Fruit fly (Drosophila melanogaster) whole organism, embryonic: ENCODE results near the gene CG4991.
A peak's percentile ranks its signal among the peaks of the same experiment; 100 is the strongest.

Experiments used
- Bdp1 ChIP-seq: fragments of 200-800 bp; sonication (Bioruptor generic); optimal IDR thresholded peaks from 3 replicates; lab custom pipeline; 2016; ENCODE audit warnings: missing biosample characterization, missing genetic modification characterization
- Bgb ChIP-seq: fragments of 200-800 bp; sonication (Bioruptor generic); IDR thresholded peaks from 2 replicates; pipeline ENCODE4 v1.3.6; 2022; ENCODE audit warnings: missing biosample characterization, missing genetic modification characterization; ENCODE audit not compliant: partially characterized antibody
- BtbVII ChIP-seq: fragments of 200-800 bp; sonication (Bioruptor generic); optimal IDR thresholded peaks from 3 replicates; lab custom pipeline; 2017; ENCODE audit warnings: missing biosample characterization, mild to moderate bottlenecking, missing genetic modification characterization
- CG11504 ChIP-seq: fragments of 200-800 bp; sonication (Bioruptor generic); optimal IDR thresholded peaks from 3 replicates; lab custom pipeline; 2019; ENCODE audit warnings: missing biosample characterization, mild to moderate bottlenecking, missing genetic modification characterization, moderate library complexity
- CG12155 ChIP-seq: fragments of 200-800 bp; sonication (Bioruptor generic); optimal IDR thresholded peaks from 3 replicates; lab custom pipeline; 2016; ENCODE audit warnings: missing biosample characterization, missing genetic modification characterization
- CG12769 ChIP-seq: fragments of 200-800 bp; sonication (Bioruptor generic); optimal IDR thresholded peaks from 2 replicates; lab custom pipeline; 2019; ENCODE audit warnings: missing biosample characterization, mild to moderate bottlenecking, missing genetic modification characterization, moderate library complexity
- CG13894 ChIP-seq: fragments of 200-800 bp; sonication (Bioruptor generic); optimal IDR thresholded peaks from 3 replicates; lab custom pipeline; 2018; ENCODE audit warnings: missing biosample characterization, mild to moderate bottlenecking, missing genetic modification characterization, moderate library complexity
- CG1603 ChIP-seq: fragments of 200-800 bp; sonication (Bioruptor generic); optimal IDR thresholded peaks from 2 replicates; lab custom pipeline; 2019; ENCODE audit warnings: missing biosample characterization, mild to moderate bottlenecking, missing genetic modification characterization, moderate library complexity
- CG16815 ChIP-seq: fragments of 200-800 bp; sonication (Bioruptor generic); optimal IDR thresholded peaks from 3 replicates; lab custom pipeline; 2017; ENCODE audit warnings: missing biosample characterization, mild to moderate bottlenecking, missing genetic modification characterization
- CG17568 ChIP-seq: fragments of 200-800 bp; sonication (Bioruptor generic); optimal IDR thresholded peaks from 2 replicates; lab custom pipeline; 2018; ENCODE audit warnings: missing biosample characterization, mild to moderate bottlenecking, missing genetic modification characterization, moderate library complexity
- CG18619 ChIP-seq: fragments of 200-800 bp; sonication (Bioruptor generic); optimal IDR thresholded peaks from 3 replicates; lab custom pipeline; 2017; ENCODE audit warnings: missing biosample characterization, mild to moderate bottlenecking, missing genetic modification characterization
- CG31365 ChIP-seq: fragments of 200-800 bp; sonication (Bioruptor generic); optimal IDR thresholded peaks from 2 replicates; lab custom pipeline; 2018; ENCODE audit warnings: missing biosample characterization, mild to moderate bottlenecking, missing genetic modification characterization
- CG3163 ChIP-seq: fragments of 200-800 bp; sonication (Bioruptor generic); optimal IDR thresholded peaks from 3 replicates; lab custom pipeline; 2016; ENCODE audit warnings: missing biosample characterization, missing genetic modification characterization
- CG6654 ChIP-seq: fragments of 200-800 bp; sonication (Bioruptor generic); optimal IDR thresholded peaks from 2 replicates; lab custom pipeline; 2017; ENCODE audit warnings: missing biosample characterization, mild to moderate bottlenecking, missing genetic modification characterization
- CG6791 ChIP-seq: fragments of 200-800 bp; sonication (Bioruptor generic); IDR thresholded peaks from 3 replicates; pipeline ENCODE4 v1.3.6; 2022; ENCODE audit warnings: missing biosample characterization, missing genetic modification characterization; ENCODE audit not compliant: partially characterized antibody
- CG7372 ChIP-seq: fragments of 200-800 bp; sonication (Bioruptor generic); IDR thresholded peaks from 2 replicates; pipeline ENCODE4 v1.3.6; 2022; ENCODE audit warnings: missing biosample characterization, missing genetic modification characterization
- Dek ChIP-seq: fragments of 200-800 bp; sonication (Bioruptor generic); optimal IDR thresholded peaks from 3 replicates; lab custom pipeline; 2019; ENCODE audit warnings: missing biosample characterization, mild to moderate bottlenecking, missing genetic modification characterization, moderate library complexity
- Dfd ChIP-seq, 2 experiments: fragments of >200 bp; optimal IDR thresholded peaks; 2 replicates each; lab custom pipeline; 2017; ENCODE audit warnings: missing biosample characterization in 2 of 2, missing genetic modification characterization in 2 of 2
- Fer1 ChIP-seq: fragments of 200-800 bp; sonication (Bioruptor generic); optimal IDR thresholded peaks from 2 replicates; lab custom pipeline; 2017; ENCODE audit warnings: missing biosample characterization, mild to moderate bottlenecking, missing genetic modification characterization
- Gug ChIP-seq: fragments of 200-800 bp; sonication (Bioruptor generic); IDR thresholded peaks from 4 replicates; pipeline ENCODE4 v1.3.6; 2022; ENCODE audit warnings: missing biosample characterization, missing genetic modification characterization
- Hr3 ChIP-seq: fragments of 200-800 bp; sonication (Bioruptor generic); optimal IDR thresholded peaks from 3 replicates; lab custom pipeline; 2016; ENCODE audit warnings: missing biosample characterization, missing genetic modification characterization
- Jarid2 ChIP-seq: fragments of 200-800 bp; sonication (Bioruptor generic); optimal IDR thresholded peaks from 3 replicates; lab custom pipeline; 2017; ENCODE audit warnings: mild to moderate bottlenecking, missing biosample characterization, missing genetic modification reagents, missing genetic modification characterization
- MESR4 ChIP-seq: fragments of 200-800 bp; sonication (Bioruptor generic); optimal IDR thresholded peaks from 2 replicates; lab custom pipeline; 2018; ENCODE audit warnings: missing biosample characterization, mild to moderate bottlenecking, missing genetic modification characterization, moderate library complexity
- Meics ChIP-seq: fragments of 200-800 bp; sonication (Bioruptor generic); optimal IDR thresholded peaks from 2 replicates; lab custom pipeline; 2017; ENCODE audit warnings: missing biosample characterization, mild to moderate bottlenecking, missing genetic modification characterization
- Nf-YA ChIP-seq: fragments of 200-800 bp; sonication (Bioruptor generic); IDR thresholded peaks from 2 replicates; pipeline ENCODE4 v1.3.6; 2022; ENCODE audit warnings: missing biosample characterization, missing genetic modification characterization
- Rx ChIP-seq: fragments of 200-800 bp; sonication (Bioruptor generic); IDR thresholded peaks from 2 replicates; pipeline ENCODE4 v1.3.6; 2022; ENCODE audit warnings: missing biosample characterization, missing genetic modification characterization
- Spps ChIP-seq: fragments of 200-800 bp; sonication (Bioruptor generic); optimal IDR thresholded peaks from 2 replicates; lab custom pipeline; 2018; ENCODE audit warnings: missing biosample characterization, mild to moderate bottlenecking, missing genetic modification characterization
- Sry-β ChIP-seq: fragments of 200-800 bp; sonication (Bioruptor generic); optimal IDR thresholded peaks from 2 replicates; lab custom pipeline; 2018; ENCODE audit warnings: missing biosample characterization, mild to moderate bottlenecking, missing genetic modification characterization, moderate library complexity
- YL-1 ChIP-seq: fragments of 200-800 bp; sonication (Bioruptor generic); optimal IDR thresholded peaks from 3 replicates; lab custom pipeline; 2017; ENCODE audit warnings: missing biosample characterization, mild to moderate bottlenecking, missing genetic modification characterization
- ato ChIP-seq: fragments of 200-800 bp; sonication (Bioruptor generic); IDR thresholded peaks from 2 replicates; pipeline ENCODE4 v1.3.6; 2022; ENCODE audit warnings: missing biosample characterization, missing genetic modification characterization; ENCODE audit not compliant: partially characterized antibody
- bbx ChIP-seq: fragments of 200-800 bp; sonication (Bioruptor generic); IDR thresholded peaks from 2 replicates; pipeline ENCODE4 v1.3.6; 2022; ENCODE audit warnings: missing biosample characterization, missing genetic modification characterization; ENCODE audit not compliant: partially characterized antibody
- cas ChIP-seq: fragments of 200-800 bp; sonication (Bioruptor generic); IDR thresholded peaks from 2 replicates; pipeline ENCODE4 v1.3.6; 2022; ENCODE audit warnings: missing biosample characterization, missing genetic modification characterization
- cg ChIP-seq: fragments of 200-800 bp; sonication (Bioruptor generic); optimal IDR thresholded peaks from 3 replicates; lab custom pipeline; 2019; ENCODE audit warnings: missing biosample characterization, mild to moderate bottlenecking, missing genetic modification characterization, moderate library complexity
- chinmo ChIP-seq: fragments of 200-800 bp; sonication (Bioruptor generic); IDR thresholded peaks from 4 replicates; pipeline ENCODE4 v1.3.6; 2022; ENCODE audit warnings: missing biosample characterization, missing genetic modification characterization; ENCODE audit not compliant: partially characterized antibody
- ci ChIP-seq: fragments of 200-800 bp; sonication (Bioruptor generic); IDR thresholded peaks from 3 replicates; pipeline ENCODE4 v1.3.6; 2022; ENCODE audit warnings: missing biosample characterization, missing genetic modification characterization
- dati ChIP-seq: fragments of 200-800 bp; sonication (Bioruptor generic); IDR thresholded peaks from 2 replicates; pipeline ENCODE4 v1.3.6; 2022; ENCODE audit warnings: missing biosample characterization, missing genetic modification characterization
- dm ChIP-seq: fragments of 200-800 bp; sonication (Bioruptor generic); optimal IDR thresholded peaks from 3 replicates; lab custom pipeline; 2016; ENCODE audit warnings: missing biosample characterization, missing genetic modification characterization
- hb ChIP-seq: fragments of 200-800 bp; sonication (Bioruptor generic); IDR thresholded peaks from 3 replicates; pipeline ENCODE4 v1.3.6; 2022; ENCODE audit warnings: missing biosample characterization, missing genetic modification characterization; ENCODE audit not compliant: partially characterized antibody
- kay ChIP-seq: fragments of 200-800 bp; sonication (Bioruptor generic); optimal IDR thresholded peaks from 2 replicates; lab custom pipeline; 2016; ENCODE audit warnings: missing biosample characterization, missing genetic modification characterization
- kni ChIP-seq: fragments of 200-800 bp; sonication (Bioruptor generic); optimal IDR thresholded peaks from 3 replicates; lab custom pipeline; 2017; ENCODE audit warnings: mild to moderate bottlenecking, missing biosample characterization, missing genetic modification reagents, missing genetic modification characterization
- lbe ChIP-seq: fragments of 200-800 bp; sonication (Bioruptor generic); optimal IDR thresholded peaks from 2 replicates; lab custom pipeline; 2016; ENCODE audit warnings: missing biosample characterization, mild to moderate bottlenecking, missing genetic modification characterization
- nerfin-1 ChIP-seq: fragments of 200-800 bp; sonication (Bioruptor generic); optimal IDR thresholded peaks from 3 replicates; lab custom pipeline; 2019; ENCODE audit warnings: missing biosample characterization, mild to moderate bottlenecking, missing genetic modification characterization, moderate library complexity
- nom ChIP-seq: fragments of 200-800 bp; sonication (Bioruptor generic); optimal IDR thresholded peaks from 2 replicates; lab custom pipeline; 2017; ENCODE audit warnings: missing biosample characterization, missing genetic modification characterization, mild to moderate bottlenecking, moderate library complexity, missing genetic modification reagents
- p53 ChIP-seq: fragments of 200-800 bp; sonication (Bioruptor generic); optimal IDR thresholded peaks from 2 replicates; lab custom pipeline; 2016; ENCODE audit warnings: missing biosample characterization, missing genetic modification characterization
- pros ChIP-seq: fragments of 200-800 bp; sonication (Bioruptor generic); optimal IDR thresholded peaks from 3 replicates; lab custom pipeline; 2019; ENCODE audit warnings: missing biosample characterization, mild to moderate bottlenecking, missing genetic modification characterization, moderate library complexity
- sd ChIP-seq: fragments of 200-800 bp; sonication (Bioruptor generic); optimal IDR thresholded peaks from 3 replicates; lab custom pipeline; 2018; ENCODE audit warnings: missing biosample characterization, mild to moderate bottlenecking, missing genetic modification characterization, moderate library complexity
- sug ChIP-seq: fragments of 200-800 bp; optimal IDR thresholded peaks from 2 replicates; lab custom pipeline; 2019; ENCODE audit warnings: missing biosample characterization, mild to moderate bottlenecking, missing genetic modification characterization, moderate library complexity
- unpg ChIP-seq: fragments of 200-800 bp; sonication (Bioruptor generic); optimal IDR thresholded peaks from 3 replicates; lab custom pipeline; 2018; ENCODE audit warnings: missing biosample characterization, mild to moderate bottlenecking, missing genetic modification characterization, moderate library complexity
- wek ChIP-seq: fragments of 200-800 bp; sonication (Bioruptor generic); optimal IDR thresholded peaks from 3 replicates; lab custom pipeline; 2018; ENCODE audit warnings: missing biosample characterization, mild to moderate bottlenecking, missing genetic modification characterization, moderate library complexity

CG4991 gene

DNA sequence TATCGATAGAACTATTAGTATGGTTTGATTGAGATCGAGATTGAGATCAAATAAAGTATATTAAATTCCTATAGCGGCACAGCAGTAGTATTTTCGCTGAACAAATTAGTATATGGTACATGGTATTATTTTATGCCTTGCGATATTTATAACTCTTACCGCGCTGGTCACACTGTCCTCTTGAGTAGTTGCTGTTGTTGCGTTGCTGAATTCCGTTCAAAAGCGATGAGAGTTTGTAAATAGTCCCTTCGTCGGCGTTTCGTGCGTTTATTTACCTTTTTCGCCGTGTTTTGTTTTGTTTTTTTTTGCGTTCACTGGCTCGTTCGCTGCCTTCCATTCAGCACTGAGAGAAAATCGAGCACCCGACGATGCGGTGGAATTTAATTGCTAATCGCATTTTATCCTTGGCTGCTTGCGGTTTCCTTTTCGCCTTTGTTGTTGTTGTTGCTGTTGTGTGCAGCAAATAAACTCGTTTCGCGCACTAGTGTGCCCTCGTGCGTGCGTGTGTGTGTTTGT is 15.8 kb downstream of the CG4991 start, which contains the start of gene CG5004:
Gene CG5004 (plus strand): TSS at position 182 of the 516 bp plus-strand sequence.
- TF ChIP-seq BtbVII (GFP tag; lab: Kevin White, UChicago) (peak; percentile 14), Nf-YA (GFP tag; lab: Robert Waterston, UW) (no peak), p53 (GFP tag; lab: Kevin White, UChicago) (no peak), chinmo (GFP tag; lab: Robert Waterston, UW) (0 out of 4 replicates have a peak, but pooled peaks have one; percentile 66), Dek (tag; lab: Kevin White, UChicago) (no peak), unpg (GFP tag; lab: Kevin White, UChicago) (peak; percentile 1), Spps (tag; lab: Kevin White, UChicago) (no peak), CG18619 (GFP tag; lab: Kevin White, UChicago) (no peak), wek (GFP tag; lab: Kevin White, UChicago) (peak; percentile 35), nerfin-1 (peak; percentile 74), CG6791 (GFP tag; lab: Robert Waterston, UW) (0 out of 3 replicates have a peak, but pooled peaks have one; percentile 8), cas (no peak), kni (GFP tag; lab: Kevin White, UChicago) (peak; percentile 3), Sry-β (GFP tag; lab: Kevin White, UChicago) (no peak), Dfd (GFP tag; optimal IDR thresholded peaks at IDR 0.05; lab: Kevin White, UChicago) (no peak), CG13894 (tag; lab: Kevin White, UChicago) (peak; percentile 20), kay (GFP tag; lab: Kevin White, UChicago) (no peak), sd (peak; percentile 72), Bdp1 (no peak), Fer1 (peak; percentile 36), CG11504 (tag; lab: Kevin White, UChicago) (no peak), MESR4 (GFP tag; lab: Kevin White, UChicago) (peak; percentile 23), CG6654 (GFP tag; lab: Kevin White, UChicago) (no peak), CG17568 (GFP tag; lab: Kevin White, UChicago) (peak; percentile 52), YL-1 (GFP tag; lab: Kevin White, UChicago) (peak; percentile 17), CG1603 (tag; lab: Kevin White, UChicago) (peak; percentile 48), Meics (GFP tag; lab: Kevin White, UChicago) (no peak), Bgb (GFP tag; lab: Robert Waterston, UW) (peak; percentile 63; the same call in 1 of the 2 replicates), Jarid2 (GFP tag; lab: Kevin White, UChicago) (peak; percentile 87), Hr3 (no peak), cg (GFP tag; lab: Kevin White, UChicago) (peak; percentile 70), CG12155 (GFP tag; lab: Kevin White, UChicago) (no peak), sug (tag; lab: Kevin White, UChicago) (no peak), nom (GFP tag; lab: Kevin White, UChicago) (peak; percentile 29), CG31365 (tag; lab: Kevin White, UChicago) (no peak), CG3163 (GFP tag; lab: Kevin White, UChicago) (peak; percentile 21), hb (GFP tag; lab: Robert Waterston, UW) (peak; percentile 29; the same call in 2 of the 3 replicates), CG12769 (peak; percentile 20), ato (GFP tag; lab: Robert Waterston, UW) (peak; percentile 49; the same call in 1 of the 2 replicates), bbx (GFP tag; lab: Robert Waterston, UW) (peak; percentile 43; the same call in 1 of the 2 replicates), lbe (no peak), dm (GFP tag; lab: Kevin White, UChicago) (no peak), CG16815 (GFP tag; lab: Kevin White, UChicago) (no peak), ci (GFP tag; lab: Robert Waterston, UW) (no peak; the same call in 2 of the 3 replicates), pros (GFP tag; lab: Kevin White, UChicago) (no peak), Gug (GFP tag; lab: Robert Waterston, UW) (no peak), Rx (GFP tag; lab: Robert Waterston, UW) (no peak), dati (no peak), CG7372 (no peak)
